Fruit fly (Drosophila melanogaster) whole organism, embryonic: ENCODE measurements around the gene CG15336.

Experiments
- Awh ChIP-seq: fragments of 200-800 bp; sonication (Bioruptor generic); IDR thresholded peaks from 2 replicates; pipeline ENCODE4, ENCODE4 v1.3.6; 2022; ENCODE audit warnings: missing biosample characterization, missing genetic modification characterization
- Blimp-1 ChIP-seq: fragments of 200-800 bp; sonication (Bioruptor generic); optimal IDR thresholded peaks from 3 replicates; lab custom pipeline; 2018; ENCODE audit warnings: missing biosample characterization, missing genetic modification characterization, mild to moderate bottlenecking, moderate library complexity, missing genetic modification reagents
- CG11085 ChIP-seq: fragments of 200-800 bp; sonication (Bioruptor generic); IDR thresholded peaks from 2 replicates; pipeline ENCODE4 v1.3.6; 2022; ENCODE audit warnings: missing biosample characterization, missing genetic modification characterization
- CG1832 ChIP-seq: fragments of 200-800 bp; sonication (Bioruptor generic); optimal IDR thresholded peaks from 2 replicates; lab custom pipeline; 2017; ENCODE audit warnings: missing biosample characterization, mild to moderate bottlenecking, missing genetic modification characterization, inconsistent platforms
- Rx ChIP-seq: fragments of 200-800 bp; sonication (Bioruptor generic); IDR thresholded peaks from 2 replicates; pipeline ENCODE4 v1.3.6; 2022; ENCODE audit warnings: missing biosample characterization, missing genetic modification characterization
- Tbp ChIP-seq: fragments of >200 bp; optimal IDR thresholded peaks from 2 replicates; lab custom pipeline; 2018; ENCODE audit warnings: missing biosample characterization, missing genetic modification characterization
- org-1 ChIP-seq: fragments of 200-800 bp; sonication (Bioruptor generic); optimal IDR thresholded peaks from 2 replicates; lab custom pipeline; 2017; ENCODE audit warnings: missing biosample characterization, missing genetic modification characterization
- pan ChIP-seq, 4 experiments: fragments of >200 bp in 3 of 4; fragments of 200-800 bp in 1 of 4; sonication (Bioruptor generic) in 1 of 4; optimal IDR thresholded peaks in 3 of 4; IDR thresholded peaks in 1 of 4; 2 replicates each; pipeline versions ENCODE4 v1.3.6 to Lab custom; 2017 to 2022; ENCODE audit warnings: missing biosample characterization in 2 of 4, missing genetic modification characterization in 2 of 4, mixed read lengths in 1 of 4

DNA sequence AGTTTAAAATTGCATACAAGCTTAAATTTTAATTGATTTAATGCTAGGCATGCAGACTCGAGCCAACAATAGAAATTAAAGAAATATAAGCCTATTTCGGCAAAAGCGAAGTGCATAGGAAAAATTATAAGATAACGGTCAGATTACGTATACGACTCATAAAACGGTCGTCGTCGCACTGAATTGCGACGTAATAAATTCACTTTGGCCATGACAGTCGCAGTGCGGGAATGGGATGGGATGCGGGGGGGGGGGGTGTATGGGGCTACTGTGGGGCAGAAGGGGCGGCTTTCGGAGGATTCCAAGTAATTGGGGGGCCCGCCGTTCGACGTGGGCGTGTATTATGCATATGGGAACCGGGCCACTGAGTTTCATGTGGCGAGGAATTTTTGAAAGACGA, 36.8 kb upstream of the CG15336 start:
- TF ChIP-seq Tbp (GFP tag; lab: Kevin White, UChicago) (no peak), Awh (GFP tag; lab: Robert Waterston, UW) (no peak), CG1832 (no peak), Rx (GFP tag; lab: Robert Waterston, UW) (no peak), CG11085 (GFP tag; lab: Robert Waterston, UW) (no peak), org-1 (no peak), pan (optimal IDR thresholded peaks at IDR 0.05; lab: Kevin White, UChicago) (no peak), pan (GFP tag; optimal IDR thresholded peaks at IDR 0.05 in 1 of 2, IDR thresholded peaks at IDR 0.05 in 1 of 2) (peak in 1 of 2 experiments; percentile 14), Blimp-1 (no peak)
